Worm (Caenorhabditis elegans) whole organism, L3 larva: ENCODE measurements around the gene F09G2.1.
A peak's percentile ranks its signal among the peaks of the same experiment; 100 is the strongest.

Source experiments
- ZK546.5 ChIP-seq: sonication (generic microtip); optimal IDR thresholded peaks from 2 replicates; lab custom pipeline; 2017; ENCODE audit warnings: missing biosample characterization, missing genetic modification characterization
- aly-2 ChIP-seq: fragments of 150-350 bp; optimal IDR thresholded peaks from 2 replicates; lab custom pipeline; 2014; ENCODE audit warnings: missing biosample characterization, missing genetic modification characterization
- ama-1 ChIP-seq: fragments of 150-350 bp; optimal IDR thresholded peaks from 2 replicates; lab custom pipeline; 2018
- ceh-28 ChIP-seq: fragments of 150-350 bp; optimal IDR thresholded peaks from 2 replicates; lab custom pipeline; 2014; ENCODE audit warnings: missing biosample characterization, missing genetic modification reagents, missing genetic modification characterization
- ceh-82 ChIP-seq: fragments of 150-350 bp; optimal IDR thresholded peaks from 2 replicates; lab custom pipeline; 2014; ENCODE audit warnings: missing biosample characterization, missing genetic modification characterization
- daf-12 ChIP-seq: fragments of 150-350 bp; optimal IDR thresholded peaks from 2 replicates; lab custom pipeline; 2014; ENCODE audit warnings: missing biosample characterization, missing genetic modification reagents, missing genetic modification characterization
- egl-5 ChIP-seq: fragments of 150-350 bp; optimal IDR thresholded peaks from 2 replicates; lab custom pipeline; 2017; ENCODE audit warnings: missing biosample characterization, missing genetic modification reagents, missing genetic modification characterization, inconsistent platforms
- elt-1 ChIP-seq: fragments of 150-350 bp; optimal IDR thresholded peaks from 2 replicates; lab custom pipeline; 2014; ENCODE audit warnings: missing biosample characterization, missing genetic modification characterization
- elt-2 ChIP-seq: sonication (generic microtip); optimal IDR thresholded peaks from 2 replicates; lab custom pipeline; 2016; ENCODE audit warnings: missing genetic modification reagents, mild to moderate bottlenecking, missing genetic modification characterization, missing compliant biosample characterization
- eor-1 ChIP-seq, 2 experiments: fragments of 150-350 bp; optimal IDR thresholded peaks; 2 replicates each; lab custom pipeline; 2014 to 2018; ENCODE audit warnings: missing biosample characterization in 2 of 2, missing genetic modification characterization in 2 of 2
- fkh-2 ChIP-seq: fragments of 150-350 bp; optimal IDR thresholded peaks from 2 replicates; lab custom pipeline; 2014; ENCODE audit warnings: missing biosample characterization, missing genetic modification reagents, missing genetic modification characterization
- fos-1 ChIP-seq: fragments of 150-350 bp; optimal IDR thresholded peaks from 2 replicates; lab custom pipeline; 2014; ENCODE audit warnings: missing biosample characterization, missing genetic modification characterization
- hmg-11 ChIP-seq: sonication (generic microtip); optimal IDR thresholded peaks from 2 replicates; lab custom pipeline; 2016; ENCODE audit warnings: missing genetic modification characterization, missing compliant biosample characterization
- jun-1 ChIP-seq: fragments of 150-350 bp; optimal IDR thresholded peaks from 2 replicates; lab custom pipeline; 2014; ENCODE audit warnings: missing biosample characterization, missing genetic modification reagents, missing genetic modification characterization
- lin-15B ChIP-seq: fragments of 150-350 bp; optimal IDR thresholded peaks from 2 replicates; lab custom pipeline; 2014; ENCODE audit warnings: missing biosample characterization, missing genetic modification characterization
- mml-1 ChIP-seq: fragments of 150-350 bp; sonication (generic microtip); optimal IDR thresholded peaks from 3 replicates; lab custom pipeline; 2014; ENCODE audit warnings: missing biosample characterization, missing genetic modification characterization
- nfya-1 ChIP-seq: sonication (generic microtip); optimal IDR thresholded peaks from 2 replicates; lab custom pipeline; 2017; ENCODE audit warnings: missing genetic modification characterization, mild to moderate bottlenecking, missing compliant biosample characterization, antibody characterized with exemption, moderate library complexity; ENCODE audit not compliant: insufficient read depth
- nhr-11 ChIP-seq: fragments of 150-350 bp; optimal IDR thresholded peaks from 2 replicates; lab custom pipeline; 2014; ENCODE audit warnings: missing biosample characterization, missing genetic modification characterization
- nhr-12 ChIP-seq: fragments of 150-350 bp; optimal IDR thresholded peaks from 2 replicates; lab custom pipeline; 2014; ENCODE audit warnings: missing biosample characterization, missing genetic modification characterization
- nhr-23 ChIP-seq: fragments of 150-350 bp; optimal IDR thresholded peaks from 2 replicates; lab custom pipeline; 2014; ENCODE audit warnings: missing biosample characterization, missing genetic modification reagents, missing genetic modification characterization
- nhr-237 ChIP-seq: fragments of 150-350 bp; optimal IDR thresholded peaks from 2 replicates; lab custom pipeline; 2014; ENCODE audit warnings: missing biosample characterization, missing genetic modification characterization
- nhr-25 ChIP-seq: sonication (generic microtip); optimal IDR thresholded peaks from 2 replicates; lab custom pipeline; 2017; ENCODE audit warnings: missing biosample characterization, missing genetic modification characterization
- nhr-43 ChIP-seq: sonication (generic microtip); optimal IDR thresholded peaks from 2 replicates; lab custom pipeline; 2016; ENCODE audit warnings: mild to moderate bottlenecking, missing genetic modification characterization, missing compliant biosample characterization; ENCODE audit not compliant: poor library complexity, severe bottlenecking
- nhr-67 ChIP-seq: fragments of 150-350 bp; optimal IDR thresholded peaks from 2 replicates; lab custom pipeline; 2014; ENCODE audit warnings: missing biosample characterization, missing genetic modification characterization
- nhr-76 ChIP-seq: fragments of 150-350 bp; sonication (generic microtip); optimal IDR thresholded peaks from 5 replicates; lab custom pipeline; 2014; ENCODE audit warnings: missing biosample characterization, missing genetic modification characterization
- nhr-77 ChIP-seq: fragments of 150-350 bp; optimal IDR thresholded peaks from 2 replicates; lab custom pipeline; 2014; ENCODE audit warnings: missing biosample characterization, missing genetic modification characterization
- pqm-1 ChIP-seq: fragments of 150-350 bp; optimal IDR thresholded peaks from 2 replicates; lab custom pipeline; 2017; ENCODE audit warnings: missing biosample characterization, missing genetic modification characterization, inconsistent platforms
- sea-2 ChIP-seq: fragments of 150-350 bp; sonication (generic microtip); optimal IDR thresholded peaks from 4 replicates; lab custom pipeline; 2014; ENCODE audit warnings: missing biosample characterization, missing genetic modification reagents, missing genetic modification characterization
- snpc-4 ChIP-seq: fragments of 150-350 bp; optimal IDR thresholded peaks from 2 replicates; lab custom pipeline; 2014; ENCODE audit warnings: missing biosample characterization, missing genetic modification characterization
- tbx-2 ChIP-seq: sonication (generic microtip); optimal IDR thresholded peaks from 2 replicates; lab custom pipeline; 2016; ENCODE audit warnings: mild to moderate bottlenecking, missing genetic modification characterization, missing compliant biosample characterization
- unc-39 ChIP-seq: sonication (generic microtip); optimal IDR thresholded peaks from 4 replicates; lab custom pipeline; 2017; ENCODE audit warnings: missing biosample characterization, missing genetic modification characterization
- unc-62 ChIP-seq: fragments of 150-350 bp; sonication (generic microtip); optimal IDR thresholded peaks from 4 replicates; lab custom pipeline; 2014; ENCODE audit warnings: missing biosample characterization, missing genetic modification reagents, missing genetic modification characterization
- zag-1 ChIP-seq: fragments of 150-350 bp; optimal IDR thresholded peaks from 2 replicates; lab custom pipeline; 2014; ENCODE audit warnings: missing biosample characterization, missing genetic modification characterization
- ztf-11 ChIP-seq: fragments of 150-350 bp; optimal IDR thresholded peaks from 2 replicates; lab custom pipeline; 2014; ENCODE audit warnings: missing biosample characterization, missing genetic modification characterization
- ztf-4 ChIP-seq: fragments of 150-350 bp; optimal IDR thresholded peaks from 2 replicates; lab custom pipeline; 2014; ENCODE audit warnings: missing biosample characterization, missing genetic modification characterization

F09G2.1 gene

ce11 chrV:7178843-7179242, 21.2 kb upstream of the F09G2.1 start, which contains the start of gene cpsf-2:
Gene cpsf-2, plus strand, starts transcription at chrV:7179172.
- TF ChIP-seq nfya-1 (tag; lab: Kevin White, UChicago) (peak; percentile 14), hmg-11 (tag; lab: Kevin White, UChicago) (peak; percentile 60), zag-1 (tag; lab: Kevin White, UChicago) (no peak), eor-1 (tag; optimal IDR thresholded peaks at IDR 0.05; lab: Kevin White, UChicago) (no peak), snpc-4 (tag; lab: Kevin White, UChicago) (no peak)

ce11 chrV:7184549-7184948, 15.5 kb upstream of the F09G2.1 start, which contains the start of gene pitr-5:
Gene pitr-5, plus strand, starts transcription at chrV:7184849.
- TF ChIP-seq nhr-11 (tag; lab: Kevin White, UChicago), result no peak
- TF ChIP-seq fkh-2 (tag; lab: Kevin White, UChicago), result no peak
- no peak for TF ChIP-seq ztf-4 (tag; lab: Kevin White, UChicago)
- TF ChIP-seq, all 47 proteins: peak for 0

- TF ChIP-seq nhr-25 (tag; lab: Kevin White, UChicago) (no peak), unc-62 (no peak), ama-1 (lab: Kevin White, UChicago) (no peak), ZK546.5 (tag; lab: Kevin White, UChicago) (no peak), jun-1 (tag; lab: Kevin White, UChicago) (peak; percentile 73), tbx-2 (tag; lab: Kevin White, UChicago) (no peak), aly-2 (tag; lab: Kevin White, UChicago) (no peak), ztf-11 (tag; lab: Kevin White, UChicago) (no peak), unc-39 (tag; lab: Kevin White, UChicago) (no peak), pqm-1 (tag; lab: Kevin White, UChicago) (peak; percentile 77), elt-2 (tag; lab: Kevin White, UChicago) (peak; percentile 82)
- TF ChIP-seq, all 47 proteins: peak for 3
These were observed 13.4 kb upstream of the F09G2.1 start for ce11 chrV:7186599-7186998.

- TF ChIP-seq mml-1 (tag; lab: Kevin White, UChicago) (no peak), elt-2 (tag; lab: Kevin White, UChicago) (peak; percentile 29)
These were observed 12.7 kb upstream of the F09G2.1 start for ce11 chrV:7187295-7187694.

- no peak for TF ChIP-seq ceh-82 (tag; lab: Kevin White, UChicago)
- TF ChIP-seq tbx-2 (tag; lab: Kevin White, UChicago), result no peak
- no peak for TF ChIP-seq egl-5
- no peak for TF ChIP-seq nhr-23 (tag; lab: Kevin White, UChicago)
- no peak for TF ChIP-seq nhr-12 (tag; lab: Kevin White, UChicago)
- TF ChIP-seq daf-12, result no peak
These were observed 6.5 kb upstream of the F09G2.1 start, which contains the start of gene F09G2.8 for ce11 chrV:7193562-7193961. Gene F09G2.8, minus strand, starts transcription at chrV:7193662.

ce11 chrV:7194818-7195217, 5.2 kb upstream of the F09G2.1 start:
- no peak for TF ChIP-seq nhr-12 (tag; lab: Kevin White, UChicago)
- no peak for TF ChIP-seq fkh-2 (tag; lab: Kevin White, UChicago)
- TF ChIP-seq elt-1, result no peak
- no peak for TF ChIP-seq tbx-2 (tag; lab: Kevin White, UChicago)
- no peak for TF ChIP-seq nhr-11 (tag; lab: Kevin White, UChicago)
- no peak for TF ChIP-seq sea-2 (GFP tag; lab: Kevin White, UChicago)
- no peak for TF ChIP-seq ceh-82 (tag; lab: Kevin White, UChicago)
- no peak for TF ChIP-seq nhr-43 (tag; lab: Kevin White, UChicago)
- TF ChIP-seq nhr-76 (tag; lab: Kevin White, UChicago), result no peak
- TF ChIP-seq lin-15B (tag; lab: Kevin White, UChicago), result no peak
- no peak for TF ChIP-seq ceh-28 (tag; lab: Kevin White, UChicago)
- TF ChIP-seq fos-1, result no peak
- no peak for TF ChIP-seq nhr-237 (tag; lab: Kevin White, UChicago)
- TF ChIP-seq nhr-77 (tag; lab: Kevin White, UChicago), result no peak
- TF ChIP-seq unc-39 (tag; lab: Kevin White, UChicago), result no peak
- no peak for TF ChIP-seq eor-1 (tag; optimal IDR thresholded peaks at IDR 0.05; lab: Kevin White, UChicago)
- TF ChIP-seq nhr-67, result no peak
- TF ChIP-seq ZK546.5 (tag; lab: Kevin White, UChicago), result no peak
